Fruit fly (Drosophila melanogaster) whole organism: Measurements from ENCODE around the gene IntS12.

Source experiments
- Dll ChIP-seq: fragments of >200 bp; optimal IDR thresholded peaks from 2 replicates; lab custom pipeline; 2017
- pan ChIP-seq: fragments of >200 bp; optimal IDR thresholded peaks from 2 replicates; lab custom pipeline; 2017
- usp ChIP-seq: fragments of >200 bp; optimal IDR thresholded peaks from 2 replicates; lab custom pipeline; 2017; ENCODE audit warnings: missing biosample characterization, missing genetic modification characterization, mixed read lengths

- TF ChIP-seq Dll (lab: Kevin White, UChicago) (no peak), usp (GFP tag; lab: Kevin White, UChicago) (no peak), pan (lab: Kevin White, UChicago) (no peak)
These were observed 23.1 kb downstream of the IntS12 start for dm6 chr3R:26886283-26886689.
